Worm (Caenorhabditis elegans) whole organism, L1 larva: ENCODE data around the gene R02F2.10.

Source experiments
- C16A3.4 ChIP-seq: fragments of 150-350 bp; optimal IDR thresholded peaks from 2 replicates; lab custom pipeline; 2014; ENCODE audit warnings: missing biosample characterization, missing genetic modification characterization
- ceh-82 ChIP-seq, 3 experiments: fragments of 150-350 bp in 1 of 3; sonication (generic microtip) in 2 of 3; optimal IDR thresholded peaks; 2 replicates each; lab custom pipeline; 2014 to 2017; ENCODE audit warnings: missing biosample characterization in 3 of 3, missing genetic modification characterization in 3 of 3
- egl-27 ChIP-seq, 2 experiments: fragments of 150-350 bp in 1 of 2; sonication (generic microtip); optimal IDR thresholded peaks; 3 replicates each; lab custom pipeline; 2017 to 2018; ENCODE audit warnings: missing biosample characterization in 2 of 2, missing genetic modification characterization in 2 of 2, missing genetic modification reagents in 2 of 2
- elt-2 ChIP-seq: sonication (generic microtip); optimal IDR thresholded peaks from 2 replicates; lab custom pipeline; 2016; ENCODE audit warnings: missing genetic modification characterization, mild to moderate bottlenecking, inconsistent platforms, missing compliant biosample characterization, missing genetic modification reagents
- hlh-17 ChIP-seq: fragments of 200-800 bp; sonication (Bioruptor generic); optimal IDR thresholded peaks from 2 replicates; lab custom pipeline; 2018; ENCODE audit warnings: missing genetic modification characterization, mild to moderate bottlenecking, missing compliant biosample characterization, moderate library complexity, borderline replicate concordance
- lin-15B ChIP-seq: fragments of 150-350 bp; sonication (generic microtip); optimal IDR thresholded peaks from 3 replicates; lab custom pipeline; 2014; ENCODE audit warnings: missing biosample characterization, missing genetic modification characterization
- lsy-2 ChIP-seq, 2 experiments: fragments of 150-350 bp; optimal IDR thresholded peaks; 2 replicates each; lab custom pipeline; 2014; ENCODE audit warnings: missing biosample characterization in 2 of 2, missing genetic modification characterization in 2 of 2
- mep-1 ChIP-seq: fragments of 150-350 bp; optimal IDR thresholded peaks from 2 replicates; lab custom pipeline; 2014; ENCODE audit warnings: missing biosample characterization, missing genetic modification characterization
- nhr-28 ChIP-seq: fragments of 150-350 bp; optimal IDR thresholded peaks from 2 replicates; lab custom pipeline; 2014; ENCODE audit warnings: missing biosample characterization, missing genetic modification characterization
- nhr-76 ChIP-seq: sonication (generic microtip); optimal IDR thresholded peaks from 2 replicates; lab custom pipeline; 2017; ENCODE audit warnings: missing biosample characterization, missing genetic modification characterization
- pag-3 ChIP-seq: sonication (generic microtip); optimal IDR thresholded peaks from 2 replicates; lab custom pipeline; 2017; ENCODE audit warnings: missing genetic modification characterization, mild to moderate bottlenecking, missing compliant biosample characterization, antibody characterized with exemption, borderline replicate concordance; ENCODE audit not compliant: insufficient read depth
- skn-1 ChIP-seq: fragments of 150-350 bp; optimal IDR thresholded peaks from 2 replicates; lab custom pipeline; 2014; ENCODE audit warnings: missing biosample characterization, missing genetic modification characterization
- swsn-7 ChIP-seq: sonication (generic microtip); optimal IDR thresholded peaks from 2 replicates; lab custom pipeline; 2016; ENCODE audit warnings: missing genetic modification characterization, missing compliant biosample characterization
- ztf-11 ChIP-seq, 2 experiments: sonication (generic microtip); optimal IDR thresholded peaks; 2 replicates each; lab custom pipeline; 2016 to 2017; ENCODE audit warnings: missing genetic modification characterization in 2 of 2, missing biosample characterization in 1 of 2, missing compliant biosample characterization in 1 of 2

DNA sequence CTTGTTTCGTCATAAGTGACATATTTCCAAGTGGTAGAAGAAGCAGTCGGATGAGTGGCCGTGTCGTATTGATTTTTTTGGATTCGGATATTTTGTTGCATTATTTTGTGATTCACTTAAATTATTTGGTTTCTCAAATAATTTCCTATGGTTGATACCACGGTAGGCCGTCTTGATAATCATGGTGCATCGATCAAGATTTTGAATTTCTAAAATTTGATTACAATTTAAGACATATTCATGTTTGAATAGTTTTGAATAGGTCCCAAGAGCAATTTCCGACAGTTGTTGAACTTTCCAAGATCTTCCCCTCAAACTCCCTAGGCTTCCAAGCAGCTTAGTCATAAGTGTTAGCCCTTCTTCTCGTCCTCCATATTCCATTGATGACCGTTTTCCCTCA lies 43.8 kb downstream of the R02F2.10 start, which contains the start of gene D1044.4:
- TF ChIP-seq swsn-7 (tag; lab: Kevin White, UChicago), result no peak
- no peak for TF ChIP-seq nhr-28
- TF ChIP-seq ceh-82 (tag; optimal IDR thresholded peaks at IDR 0.05; lab: Kevin White, UChicago), result no peak
- no peak for TF ChIP-seq pag-3 (tag; lab: Kevin White, UChicago)
- TF ChIP-seq mep-1 (tag; lab: Kevin White, UChicago), result no peak
- TF ChIP-seq nhr-76, result no peak
- TF ChIP-seq ztf-11 (tag; optimal IDR thresholded peaks at IDR 0.05; lab: Kevin White, UChicago), result no peak
- no peak for TF ChIP-seq lin-15B (tag; lab: Kevin White, UChicago)
- TF ChIP-seq skn-1 (tag; lab: Kevin White, UChicago), result no peak
- no peak for TF ChIP-seq hlh-17 (GFP tag; lab: Kevin White, UChicago)
- TF ChIP-seq elt-2 (tag; lab: Kevin White, UChicago), result no peak
- no peak for TF ChIP-seq lsy-2 (tag; optimal IDR thresholded peaks at IDR 0.05; lab: Kevin White, UChicago)
- TF ChIP-seq egl-27 (tag; optimal IDR thresholded peaks at IDR 0.05; lab: Kevin White, UChicago), result no peak
- no peak for TF ChIP-seq C16A3.4
